Worm (Caenorhabditis elegans): Measurements from ENCODE around the gene nhr-6.

ce11 chrIII:3581636-3582035 lies 8.3 kb downstream of the nhr-6 start, which contains the start of gene C48D5.3:
- no peak for TF ChIP-seq ztf-11 (tag; optimal IDR thresholded peaks at IDR 0.05)
- TF ChIP-seq hlh-11 (tag; optimal IDR thresholded peaks at IDR 0.05) = no peak
- no peak for TF ChIP-seq mep-1 (tag; optimal IDR thresholded peaks at IDR 0.05)
- TF ChIP-seq pha-4 (GFP tag; IDR thresholded peaks at IDR 0.05) = no peak
- no peak for TF ChIP-seq pha-4 (tag; optimal IDR thresholded peaks at IDR 0.05)
- no peak for TF ChIP-seq nhr-6 (tag; optimal IDR thresholded peaks at IDR 0.05)
- no peak for TF ChIP-seq ZK546.5 (tag; optimal IDR thresholded peaks at IDR 0.05)
- TF ChIP-seq daf-16 (GFP tag; optimal IDR thresholded peaks at IDR 0.05) = no peak
- no peak for TF ChIP-seq daf-16 (tag; optimal IDR thresholded peaks at IDR 0.05)
- TF ChIP-seq aha-1 (tag) = no peak

All from whole organism, L4 larva.